Worm (Caenorhabditis elegans): ENCODE measurements around the gene C09F5.3.

The C09F5.3 gene

DNA sequence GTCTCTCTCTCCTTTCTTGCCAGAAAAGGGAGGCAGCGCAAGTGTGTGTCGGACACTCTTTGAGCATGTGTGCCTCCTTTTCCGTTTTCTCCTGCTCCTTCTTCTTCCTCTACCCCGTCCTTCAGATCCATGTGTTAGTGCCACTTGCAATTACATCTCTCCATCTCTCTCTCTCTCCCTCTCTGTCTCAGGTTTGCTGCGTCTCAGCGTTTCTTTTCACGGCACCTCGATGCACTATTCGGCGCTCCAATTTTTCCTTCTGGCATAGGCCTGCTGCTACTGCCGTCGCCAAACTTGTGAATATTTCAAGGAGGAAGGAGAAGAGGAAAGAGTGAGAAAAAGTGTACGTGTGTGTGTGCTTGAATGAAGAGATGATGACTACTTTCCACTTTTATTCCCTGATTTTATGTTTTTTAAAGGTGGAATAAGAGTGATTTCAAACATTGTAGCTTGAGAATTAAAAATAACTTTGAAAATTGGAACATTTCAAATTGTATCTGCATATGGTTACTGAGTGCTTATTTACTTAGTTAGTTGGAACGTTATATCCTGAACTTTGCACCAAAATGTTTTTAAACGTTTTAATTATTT is 3.3 kb upstream of the C09F5.3 start, which contains the start of gene W02B3.3:
W02B3.3 (minus strand) TSS at position 131 of the 591 bp plus-strand sequence.
- TF ChIP-seq klf-2 (GFP tag; conservative IDR thresholded peaks at IDR 0.05): no peak
- TF ChIP-seq ref-1 (GFP tag; conservative IDR thresholded peaks at IDR 0.05): no peak
- TF ChIP-seq ztf-29 (GFP tag; IDR thresholded peaks at IDR 0.05): no peak
- no peak for TF ChIP-seq tab-1 (GFP tag; IDR thresholded peaks at IDR 0.05)
- no peak for TF ChIP-seq flt-1 (GFP tag; IDR thresholded peaks at IDR 0.05)
- TF ChIP-seq T22C8.4 (GFP tag; IDR thresholded peaks at IDR 0.05): no peak
- TF ChIP-seq med-1 (GFP tag; optimal IDR thresholded peaks at IDR 0.05; ENCODE audit: insufficient read depth): no peak
- TF ChIP-seq cog-1 (tag; optimal IDR thresholded peaks at IDR 0.05): peak; percentile 42
- TF ChIP-seq ztf-23 (GFP tag; IDR thresholded peaks at IDR 0.05): 0 out of 2 replicates have a peak, but pooled peaks have one; percentile 46

DNA sequence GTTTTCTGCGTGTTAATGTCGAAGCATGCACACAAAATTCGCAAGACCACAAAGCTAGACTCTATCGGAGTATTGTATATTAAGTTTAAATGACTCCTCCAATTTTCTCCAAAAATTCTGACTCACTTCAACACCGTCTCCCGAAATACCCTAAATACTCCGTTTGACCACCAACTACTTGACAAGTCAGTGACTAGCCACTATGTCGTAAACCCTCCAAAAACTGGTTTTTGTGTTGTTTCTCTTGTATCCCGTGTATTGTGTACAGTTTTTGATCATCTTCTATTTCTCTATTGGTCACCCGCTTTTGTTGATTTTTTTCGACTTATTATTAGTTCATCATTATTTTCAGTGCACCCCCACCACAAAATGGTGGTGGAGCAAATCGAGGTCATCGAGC is 6.7 kb downstream of the C09F5.3 start, which contains the start of gene C09F5.1:
C09F5.1 (plus strand) TSS at position 353 of the 400 bp plus-strand sequence.
- TF ChIP-seq ztf-23 (GFP tag; IDR thresholded peaks at IDR 0.05): no peak
- no peak for TF ChIP-seq klf-2 (GFP tag; conservative IDR thresholded peaks at IDR 0.05)
- TF ChIP-seq ztf-29 (GFP tag; IDR thresholded peaks at IDR 0.05): no peak
- TF ChIP-seq ref-1 (GFP tag; conservative IDR thresholded peaks at IDR 0.05): no peak
- TF ChIP-seq flt-1 (GFP tag; IDR thresholded peaks at IDR 0.05): no peak
- no peak for TF ChIP-seq med-1 (GFP tag; optimal IDR thresholded peaks at IDR 0.05; ENCODE audit: insufficient read depth)

DNA sequence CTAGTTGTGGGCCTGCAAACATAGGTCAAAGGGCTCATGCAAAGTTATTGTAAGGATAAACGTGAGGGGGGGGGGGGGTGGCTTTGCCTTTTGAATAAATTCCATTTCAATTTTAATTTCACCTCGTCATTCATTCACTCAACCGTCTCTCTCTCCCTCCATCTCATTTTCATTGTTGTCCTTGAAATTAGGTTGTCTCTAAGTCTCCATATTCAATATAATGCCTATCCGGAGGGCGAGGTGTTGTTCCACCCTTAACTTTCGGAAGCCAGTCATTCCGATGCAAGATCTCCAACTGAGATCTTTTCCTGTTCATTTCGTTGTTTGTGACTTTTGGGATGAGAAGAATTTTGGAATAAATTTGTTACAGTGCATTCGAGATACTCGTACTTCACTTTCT is 7.8 kb downstream of the C09F5.3 start:
- TF ChIP-seq ztf-29 (GFP tag; IDR thresholded peaks at IDR 0.05) (no peak), ztf-23 (GFP tag; IDR thresholded peaks at IDR 0.05) (no peak), ref-1 (GFP tag; conservative IDR thresholded peaks at IDR 0.05) (no peak), cog-1 (tag; optimal IDR thresholded peaks at IDR 0.05) (no peak), T22C8.4 (GFP tag; IDR thresholded peaks at IDR 0.05) (no peak), tab-1 (GFP tag; IDR thresholded peaks at IDR 0.05) (no peak), flt-1 (GFP tag; IDR thresholded peaks at IDR 0.05) (no peak), med-1 (GFP tag; optimal IDR thresholded peaks at IDR 0.05; ENCODE audit: insufficient read depth) (no peak), klf-2 (GFP tag; conservative IDR thresholded peaks at IDR 0.05) (no peak)

DNA sequence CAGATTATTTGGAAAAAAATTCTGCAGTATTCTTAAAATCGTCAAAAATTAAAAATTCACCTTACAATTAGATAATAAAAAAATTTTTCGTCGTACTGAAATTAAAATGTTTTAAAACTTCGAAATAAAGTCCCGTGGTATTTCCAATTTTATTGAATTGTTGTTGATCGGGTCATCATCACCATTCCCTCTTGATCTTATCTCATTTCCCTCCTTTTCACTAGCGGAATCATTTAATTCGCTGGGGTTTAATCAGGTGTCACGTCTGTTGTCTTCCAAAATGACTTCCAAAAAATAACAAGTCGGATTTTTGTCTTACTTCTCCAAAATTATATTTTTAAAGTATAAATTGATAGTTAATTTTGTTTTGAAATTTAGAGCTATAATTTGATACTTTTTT is 8.4 kb downstream of the C09F5.3 start:
- TF ChIP-seq med-1 (GFP tag; optimal IDR thresholded peaks at IDR 0.05; ENCODE audit: insufficient read depth): no peak
- no peak for TF ChIP-seq tab-1 (GFP tag; IDR thresholded peaks at IDR 0.05)
- no peak for TF ChIP-seq ztf-23 (GFP tag; IDR thresholded peaks at IDR 0.05)
- TF ChIP-seq ref-1 (GFP tag; conservative IDR thresholded peaks at IDR 0.05): no peak
- no peak for TF ChIP-seq klf-2 (GFP tag; conservative IDR thresholded peaks at IDR 0.05)
- TF ChIP-seq flt-1 (GFP tag; IDR thresholded peaks at IDR 0.05): no peak
- TF ChIP-seq ztf-29 (GFP tag; IDR thresholded peaks at IDR 0.05): no peak

DNA sequence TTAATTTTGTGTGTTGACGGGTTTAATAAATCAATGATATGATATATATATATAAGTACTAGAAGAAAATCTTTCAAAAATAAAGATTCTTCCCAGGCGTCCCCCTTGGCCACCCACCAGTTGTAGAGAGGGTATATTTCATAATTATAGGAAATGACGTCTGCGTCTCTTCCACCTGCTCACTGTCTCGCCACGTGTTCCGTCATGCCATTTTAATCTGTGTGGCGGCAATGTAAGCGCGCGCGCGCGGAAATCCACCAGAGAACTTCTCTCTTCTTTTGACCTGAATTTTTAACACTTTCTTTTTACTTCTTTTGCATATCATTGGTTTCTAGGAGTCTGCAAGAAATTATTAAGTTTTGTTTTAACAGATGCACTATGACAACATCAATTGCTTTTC is 10.7 kb downstream of the C09F5.3 start:
- TF ChIP-seq tab-1 (GFP tag; IDR thresholded peaks at IDR 0.05) (no peak), T22C8.4 (GFP tag; IDR thresholded peaks at IDR 0.05) (no peak), med-1 (GFP tag; optimal IDR thresholded peaks at IDR 0.05; ENCODE audit: insufficient read depth) (no peak), ztf-29 (GFP tag; IDR thresholded peaks at IDR 0.05) (no peak), ztf-23 (GFP tag; IDR thresholded peaks at IDR 0.05) (no peak), cog-1 (tag; optimal IDR thresholded peaks at IDR 0.05) (no peak), klf-2 (GFP tag; conservative IDR thresholded peaks at IDR 0.05) (no peak), flt-1 (GFP tag; IDR thresholded peaks at IDR 0.05) (no peak)

DNA sequence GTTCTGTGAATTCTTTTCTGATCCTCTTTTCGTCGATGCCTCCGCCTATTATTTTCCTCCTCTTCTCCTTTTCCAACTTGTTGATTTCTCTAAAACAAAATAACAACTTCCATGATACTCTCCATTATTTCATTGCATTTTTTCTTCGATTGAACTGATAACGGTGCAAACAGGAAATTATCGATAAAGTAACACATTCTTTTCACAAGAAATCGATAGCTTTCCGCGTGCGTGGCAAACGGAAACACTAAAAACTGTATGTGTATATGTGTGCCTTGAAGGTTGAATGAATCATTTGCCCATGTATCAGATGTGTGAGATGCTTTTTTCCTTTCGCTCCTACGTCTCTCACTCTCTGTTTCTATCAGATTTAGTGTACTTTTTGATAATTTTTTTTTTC is 13.5 kb downstream of the C09F5.3 start:
- TF ChIP-seq klf-2 (GFP tag; conservative IDR thresholded peaks at IDR 0.05) (no peak), med-1 (GFP tag; optimal IDR thresholded peaks at IDR 0.05; ENCODE audit: insufficient read depth) (no peak), cog-1 (tag; optimal IDR thresholded peaks at IDR 0.05) (no peak), ztf-23 (GFP tag; IDR thresholded peaks at IDR 0.05) (no peak), flt-1 (GFP tag; IDR thresholded peaks at IDR 0.05) (no peak), tab-1 (GFP tag; IDR thresholded peaks at IDR 0.05) (no peak), ref-1 (GFP tag; conservative IDR thresholded peaks at IDR 0.05) (no peak), T22C8.4 (GFP tag; IDR thresholded peaks at IDR 0.05) (no peak), ztf-29 (GFP tag; IDR thresholded peaks at IDR 0.05) (no peak)

DNA sequence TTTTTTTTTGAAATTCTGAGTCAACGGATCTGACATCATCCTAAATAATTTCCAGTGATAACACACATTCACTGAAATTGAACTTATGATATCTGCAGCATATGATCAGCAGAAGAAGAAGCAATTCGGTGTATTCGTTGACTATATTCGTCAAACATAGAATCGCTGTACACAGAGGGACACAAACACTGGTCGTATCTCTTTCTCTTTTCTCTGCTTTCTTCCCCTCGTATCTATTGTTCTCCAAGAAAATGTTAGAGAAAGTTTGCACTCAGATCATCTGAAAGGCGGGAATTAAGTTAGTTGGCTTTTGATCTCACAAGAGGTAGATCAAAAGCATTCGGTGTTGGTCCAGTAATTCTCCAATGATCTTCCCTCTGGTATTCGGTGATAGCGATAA is 14.5 kb downstream of the C09F5.3 start:
- no peak for TF ChIP-seq cog-1 (tag; optimal IDR thresholded peaks at IDR 0.05)
- TF ChIP-seq ref-1 (GFP tag; conservative IDR thresholded peaks at IDR 0.05): no peak
- no peak for TF ChIP-seq T22C8.4 (GFP tag; IDR thresholded peaks at IDR 0.05)
- TF ChIP-seq ztf-23 (GFP tag; IDR thresholded peaks at IDR 0.05): no peak
- no peak for TF ChIP-seq med-1 (GFP tag; optimal IDR thresholded peaks at IDR 0.05; ENCODE audit: insufficient read depth)

DNA sequence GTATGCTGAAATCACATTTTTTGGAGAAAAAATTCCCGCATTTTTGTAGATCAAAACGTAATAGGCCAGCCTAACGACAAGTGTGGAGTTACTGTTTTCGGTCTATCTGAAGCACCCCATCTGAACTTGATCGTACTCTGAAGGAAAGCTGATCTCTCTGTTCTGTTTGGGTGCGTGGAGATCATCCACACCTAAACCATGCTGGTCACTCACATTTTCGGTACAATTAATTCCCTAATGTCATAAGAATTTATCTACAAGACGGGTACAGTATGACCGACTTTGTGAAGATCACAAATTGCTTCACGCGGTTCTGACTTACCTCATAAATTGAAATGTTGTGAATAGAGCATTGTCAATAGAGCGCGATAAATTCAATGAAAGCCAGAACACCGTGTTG is 15.1 kb downstream of the C09F5.3 start:
- TF ChIP-seq flt-1 (GFP tag; IDR thresholded peaks at IDR 0.05) (no peak), ztf-23 (GFP tag; IDR thresholded peaks at IDR 0.05) (no peak)

DNA sequence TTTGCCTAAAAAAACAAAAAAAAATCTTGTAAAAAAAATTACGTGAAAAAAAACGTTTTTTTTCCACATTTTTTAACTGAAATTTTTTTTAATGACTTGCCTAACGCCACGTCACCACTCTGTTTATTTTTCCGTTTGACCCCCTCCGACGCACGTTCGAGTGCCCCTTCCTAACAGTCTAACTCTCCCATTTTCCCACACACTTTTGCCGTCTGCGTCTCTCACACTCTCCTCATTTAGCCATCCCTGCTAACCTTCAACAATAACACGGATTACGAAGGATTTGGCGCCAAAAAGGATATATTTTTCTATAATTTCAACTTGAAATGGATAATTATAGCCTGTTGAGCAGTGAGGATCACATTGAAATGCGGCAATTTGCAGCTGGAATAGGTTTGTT is 17.8 kb downstream of the C09F5.3 start:
- no peak for TF ChIP-seq klf-2 (GFP tag; conservative IDR thresholded peaks at IDR 0.05)
- TF ChIP-seq ztf-23 (GFP tag; IDR thresholded peaks at IDR 0.05): no peak
- no peak for TF ChIP-seq cog-1 (tag; optimal IDR thresholded peaks at IDR 0.05)
- TF ChIP-seq ztf-29 (GFP tag; IDR thresholded peaks at IDR 0.05): no peak
- TF ChIP-seq ref-1 (GFP tag; conservative IDR thresholded peaks at IDR 0.05): no peak
- TF ChIP-seq T22C8.4 (GFP tag; IDR thresholded peaks at IDR 0.05): no peak
- TF ChIP-seq tab-1 (GFP tag; IDR thresholded peaks at IDR 0.05): no peak
- TF ChIP-seq flt-1 (GFP tag; IDR thresholded peaks at IDR 0.05): no peak
- no peak for TF ChIP-seq med-1 (GFP tag; optimal IDR thresholded peaks at IDR 0.05; ENCODE audit: insufficient read depth)

DNA sequence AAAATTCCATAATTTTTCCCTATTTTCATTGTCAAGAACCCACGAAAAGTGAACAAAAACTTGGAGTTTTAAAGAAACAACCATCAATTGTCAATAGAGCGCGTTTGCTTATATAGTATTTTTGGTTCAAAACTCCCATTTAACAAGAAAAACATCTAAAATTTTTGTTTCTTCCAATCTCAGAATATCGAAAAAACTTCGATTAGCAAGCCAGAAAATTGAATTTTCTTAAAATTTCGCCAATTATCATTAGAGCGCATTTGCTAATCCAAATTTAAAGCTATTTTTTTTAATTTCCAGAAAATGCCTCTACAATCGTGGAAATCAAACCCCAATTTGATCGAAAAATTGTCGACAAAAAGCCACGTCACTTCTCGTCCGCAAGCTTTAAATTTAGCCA is 18.6 kb downstream of the C09F5.3 start, which contains the start of gene orai-1:
orai-1 (plus strand) TSS at position 301 of the 400 bp plus-strand sequence.
- no peak for TF ChIP-seq flt-1 (GFP tag; IDR thresholded peaks at IDR 0.05)
- no peak for TF ChIP-seq ztf-23 (GFP tag; IDR thresholded peaks at IDR 0.05)
- no peak for TF ChIP-seq cog-1 (tag; optimal IDR thresholded peaks at IDR 0.05)
- TF ChIP-seq ref-1 (GFP tag; conservative IDR thresholded peaks at IDR 0.05): no peak
- TF ChIP-seq ztf-29 (GFP tag; IDR thresholded peaks at IDR 0.05): no peak
- no peak for TF ChIP-seq tab-1 (GFP tag; IDR thresholded peaks at IDR 0.05)
- no peak for TF ChIP-seq med-1 (GFP tag; optimal IDR thresholded peaks at IDR 0.05; ENCODE audit: insufficient read depth)
- TF ChIP-seq T22C8.4 (GFP tag; IDR thresholded peaks at IDR 0.05): no peak
- no peak for TF ChIP-seq klf-2 (GFP tag; conservative IDR thresholded peaks at IDR 0.05)
